Fruit fly (Drosophila melanogaster): ENCODE results near the gene dyl.
A peak's percentile ranks its signal among the peaks of the same experiment; 100 is the strongest.

dyl gene

dm6 chr3L:4293711-4294110 is 13.8 kb downstream of the dyl start:
- TF ChIP-seq vri (GFP tag; optimal IDR thresholded peaks at IDR 0.05), result peak; percentile 57
- TF ChIP-seq ss (GFP tag; optimal IDR thresholded peaks at IDR 0.05), result no peak
- no peak for TF ChIP-seq CG3919 (GFP tag; optimal IDR thresholded peaks at IDR 0.05)
- TF ChIP-seq CG8632 (GFP tag; optimal IDR thresholded peaks at IDR 0.05), result no peak
- TF ChIP-seq OdsH (GFP tag; optimal IDR thresholded peaks at IDR 0.05), result no peak
- peak; percentile 31 for TF ChIP-seq fkh (GFP tag; optimal IDR thresholded peaks at IDR 0.05)
- no peak for TF ChIP-seq CG11762 (GFP tag; optimal IDR thresholded peaks at IDR 0.05; ENCODE audit: insufficient read depth)
- no peak for TF ChIP-seq salr (GFP tag; optimal IDR thresholded peaks at IDR 0.05)
- TF ChIP-seq Gug (GFP tag; IDR thresholded peaks at IDR 0.05), result no peak
- peak; percentile 52 for TF ChIP-seq Eip78C (GFP tag)

- TF ChIP-seq fd85E (GFP tag; optimal IDR thresholded peaks at IDR 0.05), result no peak
- peak; percentile 49 for TF ChIP-seq CG15336 (GFP tag; IDR thresholded peaks at IDR 0.05)
- TF ChIP-seq CG7368 (GFP tag; optimal IDR thresholded peaks at IDR 0.05), result no peak
- TF ChIP-seq CG3032 (tag; optimal IDR thresholded peaks at IDR 0.05), result no peak
- TF ChIP-seq CG32006 (GFP tag; optimal IDR thresholded peaks at IDR 0.05), result peak; percentile 27
- no peak for TF ChIP-seq CG6276 (GFP tag; optimal IDR thresholded peaks at IDR 0.05)
These were observed 14.2 kb downstream of the dyl start for dm6 chr3L:4293304-4293703.

DNA sequence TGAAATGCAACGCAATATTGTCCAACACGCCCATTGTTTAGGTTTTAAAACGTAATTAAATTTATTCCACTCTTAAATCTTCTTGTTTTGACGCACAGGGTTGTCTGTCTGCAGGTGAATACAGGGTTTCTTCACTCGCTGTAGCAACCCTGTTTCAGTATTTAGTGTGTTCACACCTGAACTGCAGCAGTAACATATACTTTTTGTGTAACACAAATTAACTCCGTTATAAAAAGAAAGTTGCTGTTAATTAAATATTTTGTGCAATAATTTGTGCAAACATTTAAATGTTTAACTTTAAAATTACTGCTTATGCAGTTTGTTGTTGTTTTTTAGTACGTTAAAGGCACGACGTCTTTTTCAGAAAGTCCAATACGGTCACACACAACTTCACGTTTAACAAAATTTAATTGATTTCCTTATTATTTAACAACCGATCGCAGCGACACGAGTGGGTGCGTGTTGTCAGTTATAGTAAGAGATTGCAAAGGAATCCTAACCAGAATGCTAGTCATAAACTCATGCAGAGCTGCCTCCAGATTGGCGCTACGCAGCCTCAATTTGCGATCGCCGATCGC is 15.3 kb downstream of the dyl start, which contains the start of the genes CG15012 and Fdx2:
Gene CG15012, minus strand, starts transcription at position 127 of the 578 bp plus-strand sequence.
Gene Fdx2, plus strand, starts transcription at position 363 of the 578 bp plus-strand sequence.
- peak; percentile 51 for TF ChIP-seq esn (GFP tag; optimal IDR thresholded peaks at IDR 0.05)
- peak; percentile 6 for TF ChIP-seq achi (GFP tag; optimal IDR thresholded peaks at IDR 0.05)
- peak; percentile 34 for TF ChIP-seq topi (GFP tag; optimal IDR thresholded peaks at IDR 0.05)
- no peak for TF ChIP-seq CG11762 (GFP tag; optimal IDR thresholded peaks at IDR 0.05; ENCODE audit: insufficient read depth)
- TF ChIP-seq fd59A (GFP tag; optimal IDR thresholded peaks at IDR 0.05), result no peak
- peak; percentile 21 for TF ChIP-seq CG31627 (GFP tag; optimal IDR thresholded peaks at IDR 0.05)
- TF ChIP-seq Eip78C (GFP tag), result peak; percentile 21
- no peak for TF ChIP-seq pdm3 (GFP tag; optimal IDR thresholded peaks at IDR 0.05)
- TF ChIP-seq Sox14 (GFP tag; optimal IDR thresholded peaks at IDR 0.05), result peak; percentile 78
- peak; percentile 35 for TF ChIP-seq Hr39 (GFP tag; optimal IDR thresholded peaks at IDR 0.05)
- peak; percentile 57 for TF ChIP-seq vri (GFP tag; optimal IDR thresholded peaks at IDR 0.05)
- TF ChIP-seq cyc (GFP tag; optimal IDR thresholded peaks at IDR 0.05), result peak; percentile 34
- peak; percentile 30 for TF ChIP-seq CG3032 (tag; optimal IDR thresholded peaks at IDR 0.05)
- TF ChIP-seq lz (GFP tag; optimal IDR thresholded peaks at IDR 0.05), result peak; percentile 33

- TF ChIP-seq ss (GFP tag; optimal IDR thresholded peaks at IDR 0.05), result peak; percentile 73 to 75
- TF ChIP-seq Hr38 (GFP tag; optimal IDR thresholded peaks at IDR 0.05), result no peak
- peak; percentile 20 for TF ChIP-seq dac (GFP tag; optimal IDR thresholded peaks at IDR 0.05)
- no peak for TF ChIP-seq Ets21C (GFP tag; optimal IDR thresholded peaks at IDR 0.05)
- TF ChIP-seq CG6163 (GFP tag; IDR thresholded peaks at IDR 0.05), result peak; percentile 22; the same call in 1 of the 3 replicates
- peak; percentile 54 for TF ChIP-seq CG15336 (GFP tag; IDR thresholded peaks at IDR 0.05)
- TF ChIP-seq acj6 (GFP tag; optimal IDR thresholded peaks at IDR 0.05), result peak; percentile 66
- peak; percentile 96 for TF ChIP-seq svp (GFP tag)
- peak; percentile 73 for TF ChIP-seq net (GFP tag; optimal IDR thresholded peaks at IDR 0.05)
- peak; percentile 51 for TF ChIP-seq fd59A (GFP tag; optimal IDR thresholded peaks at IDR 0.05)
- no peak for TF ChIP-seq CG7368 (GFP tag; optimal IDR thresholded peaks at IDR 0.05)
- TF ChIP-seq CG11902 (GFP tag; optimal IDR thresholded peaks at IDR 0.05), result no peak
- peak; percentile 95 for TF ChIP-seq Eip78C (GFP tag)
- peak; percentile 84 for TF ChIP-seq fkh (GFP tag; optimal IDR thresholded peaks at IDR 0.05)
- no peak for TF ChIP-seq Met (GFP tag; optimal IDR thresholded peaks at IDR 0.05)
- peak; percentile 59 for TF ChIP-seq lz (GFP tag; optimal IDR thresholded peaks at IDR 0.05)
- TF ChIP-seq vri (GFP tag; optimal IDR thresholded peaks at IDR 0.05), result no peak
- no peak for TF ChIP-seq Hr4 (GFP tag; optimal IDR thresholded peaks at IDR 0.05)
- peak; percentile 73 for TF ChIP-seq dsx (GFP tag; optimal IDR thresholded peaks at IDR 0.05; ENCODE audit: poor library complexity, severe bottlenecking)
- no peak for TF ChIP-seq Blimp-1 (GFP tag; optimal IDR thresholded peaks at IDR 0.05)
- no peak for TF ChIP-seq CG8319 (GFP tag; optimal IDR thresholded peaks at IDR 0.05)
- no peak for TF ChIP-seq fd85E (GFP tag; optimal IDR thresholded peaks at IDR 0.05)
- TF ChIP-seq achi (GFP tag; optimal IDR thresholded peaks at IDR 0.05), result peak; percentile 65
- TF ChIP-seq CG10631 (GFP tag; optimal IDR thresholded peaks at IDR 0.05), result no peak
- TF ChIP-seq CG32006 (GFP tag; optimal IDR thresholded peaks at IDR 0.05), result peak; percentile 71
- TF ChIP-seq spab (GFP tag; optimal IDR thresholded peaks at IDR 0.05), result no peak
- TF ChIP-seq pdm3 (GFP tag; optimal IDR thresholded peaks at IDR 0.05), result no peak
- TF ChIP-seq CG11762 (GFP tag; optimal IDR thresholded peaks at IDR 0.05; ENCODE audit: insufficient read depth), result peak; percentile 54
- TF ChIP-seq CG4318 (GFP tag; optimal IDR thresholded peaks at IDR 0.05), result no peak
- TF ChIP-seq CG6276 (GFP tag; optimal IDR thresholded peaks at IDR 0.05), result no peak
- TF ChIP-seq CG8632 (GFP tag; optimal IDR thresholded peaks at IDR 0.05), result peak; percentile 62
- TF ChIP-seq Hr39 (GFP tag; optimal IDR thresholded peaks at IDR 0.05), result peak; percentile 68
These were observed 18.9 kb downstream of the dyl start, which contains the start of gene Hexo1 for dm6 chr3L:4288591-4289056. Gene Hexo1, plus strand, starts transcription at chr3L:4288641.

Measured in whole organism, prepupa.